Fruit fly (Drosophila melanogaster) whole organism, adult: Measurements from ENCODE around the gene CG8066.

ENCODE experiments used
- CG11617 ChIP-seq: fragments of 200-800 bp; sonication (Bioruptor generic); optimal IDR thresholded peaks from 2 replicates; lab custom pipeline; 2017; ENCODE audit warnings: mild to moderate bottlenecking, missing biosample characterization, missing genetic modification reagents, missing genetic modification characterization
- CG12768 ChIP-seq: fragments of 200-800 bp; sonication (Bioruptor generic); optimal IDR thresholded peaks from 2 replicates; lab custom pipeline; 2017; ENCODE audit warnings: missing biosample characterization, missing genetic modification characterization, mild to moderate bottlenecking, moderate library complexity, missing genetic modification reagents
- CG14711 ChIP-seq: fragments of 200-800 bp; sonication (Bioruptor generic); optimal IDR thresholded peaks from 2 replicates; lab custom pipeline; 2018; ENCODE audit warnings: missing biosample characterization, mild to moderate bottlenecking, missing genetic modification characterization, moderate library complexity
- CG1620 ChIP-seq: fragments of 200-800 bp; sonication (Bioruptor generic); optimal IDR thresholded peaks from 2 replicates; lab custom pipeline; 2016; ENCODE audit warnings: missing biosample characterization, missing genetic modification characterization
- CG33017 ChIP-seq: fragments of 200-800 bp; sonication (Bioruptor generic); optimal IDR thresholded peaks from 2 replicates; lab custom pipeline; 2018; ENCODE audit warnings: missing biosample characterization, mild to moderate bottlenecking, missing genetic modification characterization, moderate library complexity
- CG5204 ChIP-seq: fragments of 200-800 bp; sonication (Bioruptor generic); optimal IDR thresholded peaks from 2 replicates; lab custom pipeline; 2016; ENCODE audit warnings: missing biosample characterization, missing genetic modification characterization
- CG7045 ChIP-seq: fragments of 200-800 bp; sonication (Bioruptor generic); optimal IDR thresholded peaks from 2 replicates; lab custom pipeline; 2017; ENCODE audit warnings: missing biosample characterization, mild to moderate bottlenecking, missing genetic modification characterization
- CG7101 ChIP-seq: fragments of 200-800 bp; sonication (Bioruptor generic); optimal IDR thresholded peaks from 2 replicates; lab custom pipeline; 2018; ENCODE audit warnings: missing biosample characterization, mild to moderate bottlenecking, missing genetic modification characterization, moderate library complexity
- Clk ChIP-seq: fragments of 200-800 bp; sonication (Bioruptor generic); optimal IDR thresholded peaks from 2 replicates; lab custom pipeline; 2017; ENCODE audit warnings: missing biosample characterization, missing genetic modification characterization
- Crg-1 ChIP-seq: fragments of 200-800 bp; sonication (Bioruptor generic); optimal IDR thresholded peaks from 2 replicates; lab custom pipeline; 2016; ENCODE audit warnings: missing biosample characterization, missing genetic modification characterization
- Hr96 ChIP-seq: fragments of 200-800 bp; sonication (Bioruptor generic); optimal IDR thresholded peaks from 2 replicates; lab custom pipeline; 2016; ENCODE audit warnings: missing biosample characterization, missing genetic modification characterization
- Mnt ChIP-seq: fragments of 200-800 bp; sonication (Bioruptor generic); optimal IDR thresholded peaks from 2 replicates; lab custom pipeline; 2016; ENCODE audit warnings: missing biosample characterization, mild to moderate bottlenecking, missing genetic modification characterization
- bab1 ChIP-seq: fragments of 200-800 bp; sonication (Bioruptor generic); optimal IDR thresholded peaks from 3 replicates; lab custom pipeline; 2019; ENCODE audit warnings: missing biosample characterization, mild to moderate bottlenecking, missing genetic modification characterization, moderate library complexity
- cic ChIP-seq: fragments of 200-800 bp; sonication (Bioruptor generic); optimal IDR thresholded peaks from 2 replicates; lab custom pipeline; 2017; ENCODE audit warnings: missing biosample characterization, mild to moderate bottlenecking, missing genetic modification characterization, moderate library complexity
- cnc ChIP-seq, 2 experiments: fragments of >200 bp; optimal IDR thresholded peaks; 2 replicates each; lab custom pipeline; 2017
- kay ChIP-seq: fragments of 200-800 bp; sonication (Bioruptor generic); peaks from one replicate; lab custom pipeline; 2016; ENCODE audit warnings: missing biosample characterization, missing genetic modification characterization, borderline replicate concordance
- ovo ChIP-seq: fragments of 200-800 bp; sonication (Bioruptor generic); optimal IDR thresholded peaks from 2 replicates; lab custom pipeline; 2016; ENCODE audit warnings: missing biosample characterization, missing genetic modification characterization
- pad ChIP-seq: fragments of 200-800 bp; sonication (Bioruptor generic); optimal IDR thresholded peaks from 3 replicates; lab custom pipeline; 2017; ENCODE audit warnings: missing biosample characterization, missing genetic modification characterization, mild to moderate bottlenecking, moderate library complexity, missing genetic modification reagents
- tj ChIP-seq: fragments of 200-800 bp; sonication (Bioruptor generic); optimal IDR thresholded peaks from 3 replicates; lab custom pipeline; 2017; ENCODE audit warnings: missing biosample characterization, mild to moderate bottlenecking, missing genetic modification characterization, moderate library complexity
- toe ChIP-seq: fragments of 200-800 bp; sonication (Bioruptor generic); optimal IDR thresholded peaks from 2 replicates; lab custom pipeline; 2016; ENCODE audit warnings: missing biosample characterization, missing genetic modification characterization

Gene CG8066

dm6 chr3R:14564705-14565064, 4.0 kb downstream of the CG8066 start, which contains the start of gene CG8087:
CG8087 (minus strand) TSS chr3R:14564805.
- TF ChIP-seq CG7101 (tag; lab: Kevin White, UChicago) (no peak), CG7045 (no peak), kay (GFP tag; lab: Kevin White, UChicago) (no peak), CG11617 (GFP tag; lab: Kevin White, UChicago) (no peak), tj (GFP tag; lab: Kevin White, UChicago) (no peak), CG5204 (no peak), Mnt (GFP tag; lab: Kevin White, UChicago) (no peak), bab1 (GFP tag; lab: Kevin White, UChicago) (no peak), pad (no peak), CG1620 (GFP tag; lab: Kevin White, UChicago) (no peak), CG33017 (tag; lab: Kevin White, UChicago) (no peak), CG12768 (GFP tag; lab: Kevin White, UChicago) (no peak), Crg-1 (GFP tag; lab: Kevin White, UChicago) (no peak), toe (GFP tag; lab: Kevin White, UChicago) (no peak), cic (no peak), CG14711 (tag; lab: Kevin White, UChicago) (no peak)

- TF ChIP-seq CG5204 (no peak), CG14711 (tag; lab: Kevin White, UChicago) (no peak), Crg-1 (GFP tag; lab: Kevin White, UChicago) (no peak), CG7045 (no peak), Mnt (GFP tag; lab: Kevin White, UChicago) (no peak), ovo (GFP tag; lab: Kevin White, UChicago) (no peak), kay (GFP tag; lab: Kevin White, UChicago) (no peak), cic (no peak), CG33017 (tag; lab: Kevin White, UChicago) (no peak), cnc (optimal IDR thresholded peaks at IDR 0.05; lab: Kevin White, UChicago) (no peak), Hr96 (no peak), CG11617 (GFP tag; lab: Kevin White, UChicago) (no peak), CG7101 (tag; lab: Kevin White, UChicago) (no peak), pad (no peak), bab1 (GFP tag; lab: Kevin White, UChicago) (no peak), toe (GFP tag; lab: Kevin White, UChicago) (no peak), tj (GFP tag; lab: Kevin White, UChicago) (no peak), CG1620 (GFP tag; lab: Kevin White, UChicago) (no peak)
Observed at dm6 chr3R:14562040-14562439, 6.6 kb downstream of the CG8066 start, which contains the start of gene CG14851. CG14851 (plus strand) TSS chr3R:14562340.

dm6 chr3R:14560635-14561034, 8.0 kb downstream of the CG8066 start, which contains the start of gene Jig:
Jig (plus strand) TSS chr3R:14560935.
- TF ChIP-seq CG14711 (tag; lab: Kevin White, UChicago) (no peak), cic (no peak), bab1 (GFP tag; lab: Kevin White, UChicago) (no peak), CG33017 (tag; lab: Kevin White, UChicago) (no peak), toe (GFP tag; lab: Kevin White, UChicago) (no peak), CG11617 (GFP tag; lab: Kevin White, UChicago) (no peak), CG7045 (no peak), CG12768 (GFP tag; lab: Kevin White, UChicago) (no peak), tj (GFP tag; lab: Kevin White, UChicago) (no peak), Clk (GFP tag; lab: Kevin White, UChicago) (no peak), Crg-1 (GFP tag; lab: Kevin White, UChicago) (no peak), Mnt (GFP tag; lab: Kevin White, UChicago) (no peak), pad (no peak), ovo (GFP tag; lab: Kevin White, UChicago) (no peak), kay (GFP tag; lab: Kevin White, UChicago) (no peak)

dm6 chr3R:14559954-14560353, 8.7 kb downstream of the CG8066 start, which contains the start of gene CG14854:
CG14854 (minus strand) TSS chr3R:14560054.
- TF ChIP-seq pad (no peak), Crg-1 (GFP tag; lab: Kevin White, UChicago) (no peak), CG33017 (tag; lab: Kevin White, UChicago) (no peak), bab1 (GFP tag; lab: Kevin White, UChicago) (no peak), tj (GFP tag; lab: Kevin White, UChicago) (no peak), Hr96 (no peak), CG12768 (GFP tag; lab: Kevin White, UChicago) (no peak), CG11617 (GFP tag; lab: Kevin White, UChicago) (no peak), CG7045 (no peak), CG1620 (GFP tag; lab: Kevin White, UChicago) (no peak), cic (no peak), cnc (optimal IDR thresholded peaks at IDR 0.05; lab: Kevin White, UChicago) (no peak), CG14711 (tag; lab: Kevin White, UChicago) (no peak), kay (GFP tag; lab: Kevin White, UChicago) (no peak)

dm6 chr3R:14558383-14558883, 10.2 kb downstream of the CG8066 start:
- TF ChIP-seq Mnt (GFP tag; lab: Kevin White, UChicago) (peak; percentile 11), toe (GFP tag; lab: Kevin White, UChicago) (peak; percentile 73), pad (peak; percentile 57), CG7101 (tag; lab: Kevin White, UChicago) (peak; percentile 79), cic (peak; percentile 53), Crg-1 (GFP tag; lab: Kevin White, UChicago) (peak; percentile 44), CG1620 (GFP tag; lab: Kevin White, UChicago) (no peak), CG12768 (GFP tag; lab: Kevin White, UChicago) (peak; percentile 87), bab1 (GFP tag; lab: Kevin White, UChicago) (no peak), CG5204 (peak; percentile 87), kay (GFP tag; lab: Kevin White, UChicago) (no peak), CG14711 (tag; lab: Kevin White, UChicago) (peak; percentile 72), ovo (GFP tag; lab: Kevin White, UChicago) (no peak), Clk (GFP tag; lab: Kevin White, UChicago) (peak; percentile 70), Hr96 (peak; percentile 74), CG33017 (tag; lab: Kevin White, UChicago) (peak; percentile 88), CG11617 (GFP tag; lab: Kevin White, UChicago) (peak; percentile 69), tj (GFP tag; lab: Kevin White, UChicago) (peak; percentile 30), CG7045 (peak; percentile 89), cnc (optimal IDR thresholded peaks at IDR 0.05; lab: Kevin White, UChicago) (no peak)
